Worm (Caenorhabditis elegans): ENCODE data around the gene T25D10.1.

Gene T25D10.1

DNA sequence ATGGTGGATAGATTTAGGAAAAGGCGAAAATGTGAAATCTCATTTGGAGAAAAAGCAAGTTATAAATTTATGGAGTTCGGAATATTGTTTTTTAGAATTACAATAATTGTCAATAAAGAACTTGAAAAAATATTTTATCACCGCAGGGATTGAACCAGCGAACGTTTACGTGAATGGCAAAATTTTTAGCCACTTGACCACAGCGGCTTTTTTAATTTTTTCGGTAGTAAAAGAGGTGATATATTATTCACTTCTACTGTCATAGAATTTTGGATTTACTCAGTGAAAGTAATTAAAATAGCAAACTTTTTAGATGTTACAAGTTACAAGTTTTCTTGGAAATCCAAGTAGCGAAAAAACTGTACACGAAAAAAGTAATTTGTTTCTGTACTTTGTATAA is 45.0 kb upstream of the T25D10.1 start (continued):
- TF ChIP-seq ekl-4 (GFP tag; IDR thresholded peaks at IDR 0.05) (no peak), attf-3 (GFP tag; conservative IDR thresholded peaks at IDR 0.05) (no peak), ztf-6 (GFP tag; IDR thresholded peaks at IDR 0.05) (no peak), F37B4.10 (GFP tag; IDR thresholded peaks at IDR 0.05) (no peak), atf-7 (tag; optimal IDR thresholded peaks at IDR 0.05) (no peak), bed-2 (GFP tag; IDR thresholded peaks at IDR 0.05) (no peak), hmg-1.2 (GFP tag; IDR thresholded peaks at IDR 0.05) (no peak), rpc-1 (optimal IDR thresholded peaks at IDR 0.05) (peak; percentile 56), rpc-1 (tag; optimal IDR thresholded peaks at IDR 0.05) (peak; percentile 78), ceh-91 (GFP tag; IDR thresholded peaks at IDR 0.05) (no peak), ceh-27 (GFP tag; optimal IDR thresholded peaks at IDR 0.05) (no peak), snpc-4 (GFP tag; optimal IDR thresholded peaks at IDR 0.05) (no peak), snpc-4 (tag; optimal IDR thresholded peaks at IDR 0.05) (no peak), F22D6.2 (tag; optimal IDR thresholded peaks at IDR 0.05) (no peak), ztf-28 (GFP tag; IDR thresholded peaks at IDR 0.05) (no peak), unc-62 (GFP tag; optimal IDR thresholded peaks at IDR 0.05) (no peak), nfya-1 (tag; optimal IDR thresholded peaks at IDR 0.05; ENCODE audit: borderline replicate concordance, insufficient read depth) (no peak), let-607 (tag; optimal IDR thresholded peaks at IDR 0.05) (no peak), egl-18 (GFP tag; IDR thresholded peaks at IDR 0.05) (no peak), attf-5 (GFP tag; optimal IDR thresholded peaks at IDR 0.05) (no peak), hlh-12 (tag; optimal IDR thresholded peaks at IDR 0.05) (no peak), hlh-26 (GFP tag; conservative IDR thresholded peaks at IDR 0.05) (no peak), nhr-120 (GFP tag; IDR thresholded peaks at IDR 0.05) (no peak), xnd-1 (tag; optimal IDR thresholded peaks at IDR 0.05) (no peak), fkh-3 (tag; optimal IDR thresholded peaks at IDR 0.05) (no peak), snpc-1.1 (tag; optimal IDR thresholded peaks at IDR 0.05; ENCODE audit: insufficient read depth) (no peak), madf-3 (GFP tag; IDR thresholded peaks at IDR 0.05) (no peak), sptf-2 (GFP tag; optimal IDR thresholded peaks at IDR 0.05) (no peak), ceh-58 (GFP tag; IDR thresholded peaks at IDR 0.05) (0 out of 2 replicates have a peak, but pooled peaks have one; percentile 93), nfya-2 (GFP tag; IDR thresholded peaks at IDR 0.05) (no peak), tbx-9 (tag; optimal IDR thresholded peaks at IDR 0.05; ENCODE audit: borderline replicate concordance) (no peak), Y67H2A.10 (GFP tag; conservative IDR thresholded peaks at IDR 0.05) (no peak), F10E7.11 (tag; optimal IDR thresholded peaks at IDR 0.05) (no peak), cebp-1 (GFP tag; IDR thresholded peaks at IDR 0.05) (no peak), cebp-1 (tag; optimal IDR thresholded peaks at IDR 0.05) (no peak), C06A6.2 (GFP tag; conservative IDR thresholded peaks at IDR 0.05) (no peak), madf-8 (GFP tag; conservative IDR thresholded peaks at IDR 0.05) (no peak), F57A8.1 (GFP tag; optimal IDR thresholded peaks at IDR 0.05) (no peak), F52B5.7 (tag; optimal IDR thresholded peaks at IDR 0.05) (no peak), ztf-3 (GFP tag; optimal IDR thresholded peaks at IDR 0.05) (no peak), snpc-1.3 (tag; optimal IDR thresholded peaks at IDR 0.05; ENCODE audit: insufficient read depth) (peak; percentile 28), F55B11.4 (tag; optimal IDR thresholded peaks at IDR 0.05; ENCODE audit: borderline replicate concordance, insufficient read depth) (no peak), nhr-27 (tag; optimal IDR thresholded peaks at IDR 0.05) (no peak), pbrm-1 (GFP tag; IDR thresholded peaks at IDR 0.05) (no peak), Y53G8AR.9 (GFP tag; conservative IDR thresholded peaks at IDR 0.05) (no peak), gei-17 (GFP tag; optimal IDR thresholded peaks at IDR 0.05) (no peak), tlf-1 (GFP tag; optimal IDR thresholded peaks at IDR 0.05) (no peak), rec-8 (tag; optimal IDR thresholded peaks at IDR 0.05) (no peak), K11D2.4 (GFP tag; IDR thresholded peaks at IDR 0.05) (no peak)
